Fruit fly (Drosophila melanogaster) Kc167 (cell line): ENCODE measurements around the gene mRpL27.

ENCODE experiments used
- Sin3A ChIP-seq: fragments of >200 bp; optimal IDR thresholded peaks from 2 replicates; lab custom pipeline; 2018; ENCODE audit warnings: missing external identifiers
- h ChIP-seq: fragments of >200 bp; optimal IDR thresholded peaks from 3 replicates; lab custom pipeline; 2018; ENCODE audit warnings: missing external identifiers

dm6 chr2L:4463323-4463722 lies 3.9 kb upstream of the mRpL27 start, which contains the start of the genes CG15443 and Paris:
- TF ChIP-seq Sin3A (lab: Kevin White, UChicago) (no peak), h (lab: Kevin White, UChicago) (no peak)
